Worm (Caenorhabditis elegans) whole organism, L4 larva: ENCODE results near the gene mdf-1.

Experiments
- F26F4.8 ChIP-seq: fragments of 200-800 bp; sonication (Bioruptor generic); conservative IDR thresholded peaks from 2 replicates; pipeline ENCODE4 v1.3.6; 2022; ENCODE audit warnings: missing genetic modification characterization, missing compliant biosample characterization
- F49E8.2 ChIP-seq: sonication (generic microtip); optimal IDR thresholded peaks from 2 replicates; lab custom pipeline; 2016; ENCODE audit warnings: missing compliant biosample characterization, mild to moderate bottlenecking, missing genetic modification characterization, borderline replicate concordance
- ZK337.2 ChIP-seq: fragments of 200-800 bp; sonication (Bioruptor generic); IDR thresholded peaks from 2 replicates; pipeline ENCODE4 v1.3.6; 2022; ENCODE audit warnings: missing genetic modification reagents, missing genetic modification characterization, missing compliant biosample characterization
- ceh-20 ChIP-seq: fragments of 200-800 bp; sonication (Bioruptor generic); IDR thresholded peaks from 2 replicates; pipeline ENCODE4 v1.3.6; 2022; ENCODE audit warnings: missing genetic modification reagents, missing genetic modification characterization, missing compliant biosample characterization
- ceh-62 ChIP-seq: sonication (generic microtip); optimal IDR thresholded peaks from 2 replicates; lab custom pipeline; 2017; ENCODE audit warnings: missing biosample characterization, missing genetic modification characterization
- cey-2 ChIP-seq: sonication (generic microtip); optimal IDR thresholded peaks from 3 replicates; lab custom pipeline; 2017; ENCODE audit warnings: missing genetic modification characterization, mild to moderate bottlenecking, missing compliant biosample characterization, antibody characterized with exemption, borderline replicate concordance; ENCODE audit not compliant: insufficient read depth
- ctbp-1 ChIP-seq: fragments of 200-800 bp; sonication (Bioruptor generic); IDR thresholded peaks from 2 replicates; pipeline ENCODE4 v1.3.6; 2022; ENCODE audit warnings: missing genetic modification reagents, missing genetic modification characterization, missing compliant biosample characterization
- daf-19 ChIP-seq: fragments of 200-800 bp; sonication (Bioruptor generic); conservative IDR thresholded peaks from 2 replicates; pipeline ENCODE4 v1.3.6; 2022; ENCODE audit warnings: missing genetic modification characterization, missing compliant biosample characterization
- daf-8 ChIP-seq: fragments of 200-800 bp; sonication (Bioruptor generic); IDR thresholded peaks from 2 replicates; pipeline ENCODE4 v1.3.6; 2022; ENCODE audit warnings: missing genetic modification characterization, missing compliant biosample characterization
- dmd-8 ChIP-seq: fragments of 200-800 bp; sonication (Bioruptor generic); IDR thresholded peaks from 2 replicates; pipeline ENCODE4 v1.3.6; 2022; ENCODE audit warnings: missing genetic modification characterization, missing compliant biosample characterization
- dmd-9 ChIP-seq: fragments of 200-800 bp; sonication (Bioruptor generic); IDR thresholded peaks from 2 replicates; pipeline ENCODE4 v1.3.6; 2022; ENCODE audit warnings: missing genetic modification reagents, missing genetic modification characterization, missing compliant biosample characterization
- dpl-1 ChIP-seq: fragments of 150-350 bp; optimal IDR thresholded peaks from 2 replicates; lab custom pipeline; 2014; ENCODE audit warnings: missing biosample characterization, missing genetic modification reagents, missing genetic modification characterization
- fkh-10 ChIP-seq: fragments of 150-350 bp; optimal IDR thresholded peaks from 2 replicates; lab custom pipeline; 2014; ENCODE audit warnings: missing biosample characterization, missing genetic modification reagents, missing genetic modification characterization
- gei-8 ChIP-seq: fragments of 200-800 bp; sonication (Bioruptor generic); optimal IDR thresholded peaks from 2 replicates; lab custom pipeline; 2018; ENCODE audit warnings: mild to moderate bottlenecking, missing genetic modification characterization, missing compliant biosample characterization
- hif-1 ChIP-seq, 2 experiments: sonication (generic microtip); optimal IDR thresholded peaks; 2 replicates each; lab custom pipeline; 2016 to 2017; ENCODE audit warnings: missing compliant biosample characterization in 2 of 2, missing genetic modification characterization in 2 of 2, missing genetic modification reagents in 2 of 2, missing genotype in 2 of 2, mild to moderate bottlenecking in 1 of 2
- hlh-30 ChIP-seq: sonication (generic microtip); optimal IDR thresholded peaks from 2 replicates; lab custom pipeline; 2017; ENCODE audit warnings: antibody characterized with exemption, mild to moderate bottlenecking, missing genetic modification characterization, missing compliant biosample characterization; ENCODE audit not compliant: insufficient read depth
- lin-1 ChIP-seq: fragments of 200-800 bp; sonication (Bioruptor generic); IDR thresholded peaks from 2 replicates; pipeline ENCODE4 v1.3.6; 2022; ENCODE audit warnings: missing genetic modification reagents, missing genetic modification characterization, missing compliant biosample characterization
- lin-29 ChIP-seq: fragments of 200-800 bp; sonication (Bioruptor generic); IDR thresholded peaks from 2 replicates; pipeline ENCODE4 v1.3.6; 2022; ENCODE audit warnings: missing genetic modification reagents, missing genetic modification characterization, missing compliant biosample characterization
- lir-3 ChIP-seq: sonication (generic microtip); optimal IDR thresholded peaks from 2 replicates; lab custom pipeline; 2016; ENCODE audit warnings: mild to moderate bottlenecking, missing genetic modification characterization, missing compliant biosample characterization
- mes-2 ChIP-seq: sonication (generic microtip); optimal IDR thresholded peaks from 2 replicates; lab custom pipeline; 2016; ENCODE audit warnings: missing genotype, mild to moderate bottlenecking, missing genetic modification characterization, missing compliant biosample characterization; ENCODE audit not compliant: poor library complexity, severe bottlenecking
- mxl-2 ChIP-seq: fragments of 200-800 bp; sonication (Bioruptor generic); conservative IDR thresholded peaks from 2 replicates; pipeline ENCODE4 v1.3.6; 2022; ENCODE audit warnings: missing genetic modification reagents, missing genetic modification characterization, missing compliant biosample characterization
- mxl-3 ChIP-seq: fragments of 200-800 bp; sonication (Bioruptor generic); optimal IDR thresholded peaks from 2 replicates; lab custom pipeline; 2018; ENCODE audit warnings: mild to moderate bottlenecking, missing genetic modification characterization, missing compliant biosample characterization
- nhr-111 ChIP-seq: fragments of 200-800 bp; sonication (Bioruptor generic); optimal IDR thresholded peaks from 2 replicates; lab custom pipeline; 2018; ENCODE audit warnings: mild to moderate bottlenecking, missing genetic modification characterization, missing compliant biosample characterization
- nhr-237 ChIP-seq: sonication (generic microtip); optimal IDR thresholded peaks from 2 replicates; lab custom pipeline; 2017; ENCODE audit warnings: missing biosample characterization, missing genetic modification characterization
- nhr-48 ChIP-seq: sonication (generic microtip); optimal IDR thresholded peaks from 2 replicates; lab custom pipeline; 2016; ENCODE audit warnings: mild to moderate bottlenecking, missing genetic modification characterization, missing compliant biosample characterization
- nhr-6 ChIP-seq: fragments of 150-350 bp; optimal IDR thresholded peaks from 2 replicates; lab custom pipeline; 2014; ENCODE audit warnings: missing biosample characterization, missing genetic modification characterization
- saeg-2 ChIP-seq: fragments of 200-800 bp; sonication (Bioruptor generic); IDR thresholded peaks from 2 replicates; pipeline ENCODE4 v1.3.6; 2022; ENCODE audit warnings: missing genetic modification reagents, missing genetic modification characterization, missing compliant biosample characterization
- set-16 ChIP-seq: fragments of 200-800 bp; sonication (Bioruptor generic); IDR thresholded peaks from 2 replicates; pipeline ENCODE4 v1.3.6; 2022; ENCODE audit warnings: missing genetic modification reagents, missing genetic modification characterization, missing compliant biosample characterization
- skn-1 ChIP-seq: fragments of 150-350 bp; optimal IDR thresholded peaks from 2 replicates; lab custom pipeline; 2014; ENCODE audit warnings: missing biosample characterization, missing genetic modification characterization
- tra-1 ChIP-seq: fragments of 200-800 bp; sonication (Bioruptor generic); IDR thresholded peaks from 2 replicates; pipeline ENCODE4 v1.3.6; 2022; ENCODE audit warnings: missing genetic modification reagents, missing genetic modification characterization, missing compliant biosample characterization
- unc-130 ChIP-seq: sonication (generic microtip); optimal IDR thresholded peaks from 2 replicates; lab custom pipeline; 2016; ENCODE audit warnings: missing genetic modification reagents, missing genetic modification characterization, missing compliant biosample characterization
- zfp-3 ChIP-seq: fragments of 200-800 bp; sonication (Bioruptor generic); conservative IDR thresholded peaks from 2 replicates; pipeline ENCODE4 v1.3.6; 2022; ENCODE audit warnings: missing genetic modification reagents, missing genetic modification characterization, missing compliant biosample characterization
- ztf-7 ChIP-seq: fragments of 150-350 bp; optimal IDR thresholded peaks from 2 replicates; lab custom pipeline; 2014; ENCODE audit warnings: missing biosample characterization, missing genetic modification characterization

The mdf-1 gene

DNA sequence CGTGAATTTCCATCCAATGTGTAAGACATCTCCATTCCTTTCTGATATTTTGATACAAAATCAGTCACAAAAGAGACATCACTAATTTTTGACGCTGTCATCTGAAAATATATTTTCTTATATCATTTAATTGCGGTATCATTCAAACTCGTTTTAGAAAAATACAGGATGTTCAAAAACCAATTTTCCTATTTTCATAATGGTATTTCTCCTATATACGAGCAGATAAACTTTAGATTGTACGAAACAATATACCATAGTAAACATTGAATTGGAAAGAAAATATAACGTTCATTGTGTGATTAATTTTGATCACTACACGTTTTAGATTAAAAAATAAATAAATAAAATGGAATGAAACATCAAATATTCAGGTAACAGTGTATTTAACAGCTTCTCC lies 2.5 kb downstream of the mdf-1 start, which contains the start of gene C50F4.16:
Gene C50F4.16 (minus strand): TSS at position 101 of the 400 bp plus-strand sequence.
- no peak for TF ChIP-seq ceh-62 (tag; lab: Kevin White, UChicago)
- TF ChIP-seq nhr-237 (tag; lab: Kevin White, UChicago) = no peak
- TF ChIP-seq ctbp-1 (GFP tag; lab: Robert Waterston, UW) = no peak
- no peak for TF ChIP-seq tra-1 (GFP tag; lab: Robert Waterston, UW)
- no peak for TF ChIP-seq zfp-3 (GFP tag; lab: Robert Waterston, UW)
- no peak for TF ChIP-seq F49E8.2
- no peak for TF ChIP-seq cey-2 (tag; lab: Kevin White, UChicago)
- no peak for TF ChIP-seq saeg-2 (GFP tag; lab: Robert Waterston, UW)
- no peak for TF ChIP-seq mxl-3

DNA sequence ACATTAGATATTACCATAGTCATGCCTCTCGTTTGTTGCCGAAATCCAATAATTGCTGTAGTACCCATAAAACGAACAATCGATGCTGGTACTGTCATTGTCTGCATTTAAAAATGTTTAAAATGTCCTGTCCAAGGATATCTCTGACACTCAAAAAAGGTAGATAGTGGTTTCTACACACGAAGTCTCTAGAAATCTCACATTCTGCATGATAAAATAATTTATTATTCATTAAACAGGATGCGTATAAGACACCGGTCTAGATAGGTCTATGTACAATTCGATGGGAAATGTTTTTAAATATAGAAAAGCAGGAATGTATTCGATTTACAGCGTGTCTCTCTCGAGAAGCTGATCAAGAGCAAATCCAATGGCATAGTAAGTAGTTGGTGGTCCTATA lies 4.4 kb downstream of the mdf-1 start, which contains the start of gene C50F4.12:
Gene C50F4.12 (minus strand): TSS at position 101 of the 400 bp plus-strand sequence.
- TF ChIP-seq nhr-6 (no peak), nhr-111 (no peak), F26F4.8 (GFP tag; lab: Robert Waterston, UW) (no peak), hlh-30 (no peak), lin-29 (GFP tag; lab: Robert Waterston, UW) (no peak), dmd-8 (GFP tag; lab: Robert Waterston, UW) (no peak)

DNA sequence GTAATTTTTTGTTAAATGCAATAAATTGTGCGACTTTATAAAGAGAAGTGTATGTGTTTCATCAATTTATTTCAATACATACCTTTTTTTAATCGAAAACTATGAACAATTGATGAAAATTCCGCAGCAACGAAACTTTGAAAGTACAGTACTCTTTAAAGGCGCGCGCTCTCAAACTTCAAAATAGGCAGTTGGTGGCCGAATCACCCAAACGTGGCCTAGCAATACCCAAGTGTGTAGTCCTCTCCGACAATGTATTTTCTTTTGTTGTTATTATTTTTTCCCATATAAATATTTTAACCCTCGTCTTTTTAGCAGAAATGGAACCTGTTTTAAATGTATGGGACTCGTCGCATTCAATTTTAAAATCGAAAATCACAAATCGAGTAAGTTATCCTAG lies 7.5 kb downstream of the mdf-1 start, which contains the start of gene C50F4.4:
Gene C50F4.4 (plus strand): TSS at position 267 of the 400 bp plus-strand sequence.
- TF ChIP-seq hif-1 (tag; optimal IDR thresholded peaks at IDR 0.05; lab: Kevin White, UChicago) = peak in 1 of 2 experiments; percentile 52
- no peak for TF ChIP-seq lir-3 (tag; lab: Kevin White, UChicago)
- TF ChIP-seq dmd-9 = peak; percentile 53; the same call in 1 of the 2 replicates
- TF ChIP-seq nhr-48 (tag; lab: Kevin White, UChicago) = no peak
- 0 out of 2 replicates have a peak, but pooled peaks have one; percentile 59 for TF ChIP-seq ZK337.2
- peak; percentile 55 for TF ChIP-seq dpl-1 (GFP tag; lab: Kevin White, UChicago)
- no peak for TF ChIP-seq daf-8 (GFP tag; lab: Robert Waterston, UW)
- peak; percentile 97 for TF ChIP-seq mes-2 (tag; lab: Kevin White, UChicago)
- TF ChIP-seq unc-130 (GFP tag; lab: Kevin White, UChicago) = peak; percentile 84
- TF ChIP-seq F49E8.2 = peak; percentile 14
- no peak for TF ChIP-seq ctbp-1 (GFP tag; lab: Robert Waterston, UW)
- TF ChIP-seq, all 104 proteins: peak for 7

DNA sequence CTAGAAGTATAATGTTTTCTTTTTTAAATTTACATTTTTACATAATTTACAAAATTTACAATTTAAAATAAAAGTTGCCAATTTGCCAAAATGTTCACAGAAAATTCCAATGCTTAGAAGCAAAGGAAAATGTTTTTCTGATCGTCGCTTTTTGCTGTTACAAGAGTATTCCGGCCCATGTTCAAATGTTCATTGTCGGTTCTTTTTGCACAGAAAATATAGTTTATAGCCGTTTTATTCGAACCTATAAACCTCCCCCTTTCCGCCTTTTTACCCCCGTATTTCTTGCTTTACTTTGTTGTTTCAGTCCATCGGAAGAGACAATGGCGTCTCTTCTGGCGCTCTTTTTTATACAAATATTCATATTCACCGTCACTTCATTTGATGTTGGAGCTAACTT lies 9.4 kb downstream of the mdf-1 start, which contains the start of gene tag-329:
Gene tag-329 (plus strand): TSS at position 301 of the 400 bp plus-strand sequence.
- TF ChIP-seq dpl-1 (GFP tag; lab: Kevin White, UChicago) (no peak), skn-1 (tag; lab: Kevin White, UChicago) (no peak), ceh-20 (GFP tag; lab: Robert Waterston, UW) (no peak), daf-19 (GFP tag; lab: Robert Waterston, UW) (no peak), lin-1 (GFP tag; lab: Robert Waterston, UW) (no peak), fkh-10 (GFP tag; lab: Kevin White, UChicago) (no peak), mxl-2 (no peak), gei-8 (no peak)

ce11 chrV:9531477-9531876 lies 12.5 kb downstream of the mdf-1 start, which contains the start of the genes C50F4.10 and pfk-1.2:
Gene C50F4.10 (minus strand): TSS chrV:9531577.
Gene pfk-1.2 (plus strand): TSS chrV:9531801.
- no peak for TF ChIP-seq set-16 (GFP tag; lab: Robert Waterston, UW)
- no peak for TF ChIP-seq ztf-7 (tag; lab: Kevin White, UChicago)
- TF ChIP-seq, all 104 proteins: peak for 0
